Fruit fly (Drosophila melanogaster) S2 (cell line): Measurements from ENCODE around the gene CG14075.

ENCODE experiments used
- CG8478 ChIP-seq: fragments of >200 bp; optimal IDR thresholded peaks from 2 replicates; lab custom pipeline; 2018
- CTCF ChIP-seq, 2 experiments: fragments of >200 bp; optimal IDR thresholded peaks; 2 replicates each; lab custom pipeline; 2018

DNA sequence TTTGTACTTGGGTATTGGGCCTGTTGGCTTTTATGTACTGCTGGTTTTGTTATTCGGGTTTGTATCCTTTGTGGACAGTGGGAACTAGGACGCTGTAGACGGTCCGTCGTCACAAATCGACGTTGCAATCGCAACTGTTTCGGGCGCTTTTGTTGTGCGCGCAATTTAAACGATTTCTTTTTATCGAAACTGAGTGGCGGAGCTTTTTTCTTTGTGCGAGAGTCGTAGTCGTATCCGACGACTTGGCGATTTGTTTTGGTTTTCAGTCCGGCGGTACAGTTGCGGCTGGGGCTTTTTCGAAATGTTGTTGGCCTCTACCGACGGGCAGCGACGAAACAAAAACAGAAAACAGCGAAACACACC lies 10.9 kb downstream of the CG14075 start:
- TF ChIP-seq CG8478 = no peak
- TF ChIP-seq CTCF (optimal IDR thresholded peaks at IDR 0.05; lab: Kevin White, UChicago) = no peak
